Worm (Caenorhabditis elegans) whole organism, dauer: ENCODE measurements around the gene cnb-1.
"Not testable (repeated sequence)": the region's sequence is repeated elsewhere in the genome, so short reads cannot be mapped to it uniquely, and the experiment has no call there.

Source experiments
- unc-62 ChIP-seq: sonication (generic microtip); optimal IDR thresholded peaks from 2 replicates; lab custom pipeline; 2017; ENCODE audit warnings: missing biosample characterization, missing genetic modification reagents, missing genetic modification characterization

cnb-1 gene

ce11 chrV:11373918-11374317 is 1.6 kb upstream of the cnb-1 start:
- TF ChIP-seq unc-62 (GFP tag; lab: Kevin White, UChicago) = no peak

ce11 chrV:11379341-11379740 is 3.8 kb downstream of the cnb-1 start:
- no peak for TF ChIP-seq unc-62 (GFP tag; lab: Kevin White, UChicago)

- no peak for TF ChIP-seq unc-62 (GFP tag; lab: Kevin White, UChicago)
These were observed 5.0 kb downstream of the cnb-1 start for ce11 chrV:11380571-11380970.

DNA sequence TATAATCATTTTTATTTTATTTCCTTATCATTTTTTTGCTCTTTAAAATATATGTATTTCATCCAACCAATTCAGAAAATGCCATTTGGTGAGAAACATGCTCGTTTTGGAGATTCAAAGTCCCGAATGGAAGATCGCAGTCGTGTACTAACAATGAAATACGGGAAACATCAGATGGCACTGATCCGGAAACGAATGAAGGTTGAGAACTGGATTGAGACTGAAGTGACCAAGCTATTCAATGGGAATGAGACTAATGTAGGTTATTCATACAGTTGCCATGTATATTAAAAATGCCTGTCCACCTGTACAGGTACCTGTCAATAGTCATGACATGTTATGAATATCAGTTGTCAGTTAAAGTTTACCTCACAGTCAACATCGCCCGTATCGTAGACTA is 7.5 kb downstream of the cnb-1 start, which contains the start of gene F55C10.5:
Gene F55C10.5 (plus strand): TSS at position 74 of the 400 bp plus-strand sequence.
- no peak for TF ChIP-seq unc-62 (GFP tag; lab: Kevin White, UChicago)

ce11 chrV:11385060-11385459 is 9.5 kb downstream of the cnb-1 start, which contains the start of gene col-154:
Gene col-154 (plus strand): TSS chrV:11385360.
- no peak for TF ChIP-seq unc-62 (GFP tag; lab: Kevin White, UChicago)

ce11 chrV:11386428-11386827 is 10.9 kb downstream of the cnb-1 start, which contains the start of gene F55C10.4:
Gene F55C10.4 (plus strand): TSS chrV:11386728.
- no peak for TF ChIP-seq unc-62 (GFP tag; lab: Kevin White, UChicago)

- no peak for TF ChIP-seq unc-62 (GFP tag; lab: Kevin White, UChicago)
These were observed 14.2 kb downstream of the cnb-1 start, which contains the start of gene col-155 for ce11 chrV:11389776-11390175. Gene col-155 (minus strand): TSS chrV:11389876.

- TF ChIP-seq unc-62 (GFP tag; lab: Kevin White, UChicago) = no peak
These were observed 14.9 kb downstream of the cnb-1 start, which contains the start of the genes K03B8.11 and K03B8.14 for ce11 chrV:11390394-11390793. Gene K03B8.11 (minus strand): TSS chrV:11390494. Gene K03B8.14 (plus strand): TSS chrV:11390503.

DNA sequence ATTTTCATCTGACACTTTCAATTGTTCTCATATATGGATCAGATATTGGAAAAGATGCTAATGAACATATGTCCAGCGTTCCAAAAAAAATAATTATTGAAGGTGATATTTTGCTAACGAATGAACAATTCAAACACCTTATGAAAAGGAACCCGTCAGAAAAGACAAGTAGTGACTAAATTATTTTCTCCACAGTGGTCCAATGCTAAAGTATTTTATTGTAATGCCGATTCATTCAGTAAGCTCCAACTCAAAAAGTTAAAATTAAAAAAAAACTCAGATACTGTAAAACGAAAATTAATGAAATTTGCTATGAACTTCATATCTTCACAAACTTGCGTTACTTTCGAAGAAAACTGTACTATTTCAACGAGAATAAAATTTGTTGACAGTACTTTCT is 16.5 kb downstream of the cnb-1 start, which contains the start of gene nas-16:
Gene nas-16 (plus strand): TSS at position 301 of the 400 bp plus-strand sequence.
- no peak for TF ChIP-seq unc-62 (GFP tag; lab: Kevin White, UChicago)

- TF ChIP-seq unc-62 (GFP tag; lab: Kevin White, UChicago) = not testable (repeated sequence)
These were observed 19.5 kb downstream of the cnb-1 start, which contains the start of gene K03B8.4 for ce11 chrV:11395024-11395423. Gene K03B8.4 (minus strand): TSS chrV:11395124.

DNA sequence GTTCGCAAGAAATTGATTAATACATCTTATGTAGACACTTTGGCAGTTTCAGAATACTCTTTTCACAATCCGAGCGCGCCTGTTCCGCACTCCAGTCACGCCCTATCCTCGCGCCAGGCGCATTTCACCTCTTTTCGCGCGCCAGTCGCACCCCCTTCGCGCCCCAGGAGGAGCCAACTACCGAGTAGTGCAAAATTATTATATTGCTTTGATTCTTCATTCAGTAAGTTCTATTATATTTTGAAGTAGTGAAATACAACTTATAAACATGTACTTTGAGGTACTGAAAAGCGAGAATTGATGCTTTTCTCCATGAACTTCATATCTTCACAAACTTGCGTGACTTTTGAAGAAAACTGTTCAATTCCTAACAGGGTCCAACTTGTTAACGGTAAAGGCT is 20.6 kb downstream of the cnb-1 start, which contains the start of gene nas-18:
Gene nas-18 (plus strand): TSS at position 301 of the 400 bp plus-strand sequence.
- TF ChIP-seq unc-62 (GFP tag; lab: Kevin White, UChicago) = not testable (repeated sequence)

DNA sequence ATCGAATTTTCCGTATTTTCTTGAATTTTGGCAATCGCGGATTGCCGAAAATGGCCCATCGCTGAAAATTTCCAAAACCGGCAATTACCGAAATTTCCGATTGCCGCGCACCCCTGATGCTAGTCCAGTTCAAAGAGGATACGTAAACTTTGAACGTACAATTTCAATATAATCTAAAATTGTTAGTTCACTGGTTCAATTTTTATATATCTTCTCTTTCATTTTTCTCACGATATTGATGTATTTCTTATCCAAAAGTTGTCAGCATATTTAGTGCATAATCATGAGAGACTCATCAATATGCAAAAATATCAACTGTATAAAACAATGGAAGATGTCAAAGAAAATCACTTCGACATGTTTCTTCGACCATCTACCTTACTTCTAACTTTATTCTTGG is 23.1 kb downstream of the cnb-1 start, which contains the start of gene nas-17:
Gene nas-17 (plus strand): TSS at position 301 of the 400 bp plus-strand sequence.
- TF ChIP-seq unc-62 (GFP tag; lab: Kevin White, UChicago) = no peak

DNA sequence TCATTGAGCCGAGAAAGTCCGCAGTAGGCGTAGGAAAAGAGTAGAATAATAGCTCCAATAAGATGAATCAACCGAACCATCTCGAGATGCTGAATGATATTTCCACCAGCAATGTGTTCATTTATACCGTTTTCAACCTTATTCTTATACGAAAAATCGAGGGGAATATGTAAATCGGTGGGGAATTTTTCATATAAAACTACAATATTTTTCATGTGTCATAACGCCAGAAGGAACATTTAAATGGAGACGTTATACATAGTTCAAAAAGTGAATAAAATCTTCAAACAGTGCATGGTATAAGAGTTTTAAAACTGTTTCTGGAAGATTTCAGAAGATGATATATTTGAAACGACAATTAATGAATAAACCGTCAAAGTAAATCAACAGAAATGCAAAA is 27.1 kb downstream of the cnb-1 start, which contains the start of gene nas-19:
Gene nas-19 (minus strand): TSS at position 101 of the 400 bp plus-strand sequence.
- TF ChIP-seq unc-62 (GFP tag; lab: Kevin White, UChicago) = no peak

ce11 chrV:11403059-11403458 is 27.5 kb downstream of the cnb-1 start:
- no peak for TF ChIP-seq unc-62 (GFP tag; lab: Kevin White, UChicago)

- no peak for TF ChIP-seq unc-62 (GFP tag; lab: Kevin White, UChicago)
These were observed 28.2 kb downstream of the cnb-1 start for ce11 chrV:11403702-11404101.

DNA sequence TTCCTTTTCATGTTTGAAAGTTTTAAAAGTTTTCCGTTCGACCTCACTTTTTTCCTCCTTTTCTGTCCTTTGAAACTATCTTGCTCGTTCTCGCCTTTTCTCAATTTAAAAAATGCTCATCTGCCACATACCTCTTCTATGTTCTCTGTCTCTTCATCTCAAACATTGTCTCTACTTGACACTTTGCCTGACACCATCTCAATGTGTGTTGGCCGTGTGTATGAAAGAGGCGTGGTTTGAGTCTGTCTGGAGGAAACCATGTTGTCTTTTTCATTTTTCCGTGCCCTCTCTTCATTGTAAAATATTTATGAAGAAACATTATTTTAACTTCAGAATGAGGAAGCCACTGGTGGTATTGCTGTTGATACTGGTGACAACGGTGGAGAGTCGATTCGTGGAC is 31.7 kb downstream of the cnb-1 start, which contains the start of gene K03B8.6:
Gene K03B8.6 (plus strand): TSS at position 334 of the 400 bp plus-strand sequence.
- no peak for TF ChIP-seq unc-62 (GFP tag; lab: Kevin White, UChicago)
